Worm (Caenorhabditis elegans): Measurements from ENCODE around the gene C31H2.14.

DNA sequence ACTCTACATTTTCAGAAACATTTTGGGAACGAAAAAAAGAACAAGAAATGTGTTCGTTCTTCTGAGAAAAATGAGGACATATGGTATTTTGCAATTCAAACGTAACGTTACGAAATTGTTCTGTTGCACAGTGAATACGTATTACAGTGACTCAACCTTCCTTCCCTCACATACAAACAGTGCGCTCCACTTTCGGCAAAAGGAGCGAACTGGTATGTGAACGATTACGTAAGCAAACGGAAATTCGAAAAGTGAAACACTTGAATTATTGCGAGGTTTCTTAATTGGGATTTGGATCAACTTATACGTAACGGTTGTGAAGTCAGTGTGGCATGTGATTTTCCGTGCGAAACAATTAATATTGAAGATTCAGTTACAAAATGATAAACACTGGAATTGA is 27.2 kb upstream of the C31H2.14 start:
- TF ChIP-seq flt-1 (GFP tag; IDR thresholded peaks at IDR 0.05) (no peak), tra-4 (tag; optimal IDR thresholded peaks at IDR 0.05) (no peak), ama-1 (optimal IDR thresholded peaks at IDR 0.05) (no peak), hmg-4 (GFP tag; optimal IDR thresholded peaks at IDR 0.05) (no peak), hnd-1 (tag; optimal IDR thresholded peaks at IDR 0.05) (no peak), ceh-36 (tag; optimal IDR thresholded peaks at IDR 0.05) (no peak), ets-7 (tag; optimal IDR thresholded peaks at IDR 0.05) (no peak), B0310.2 (tag; optimal IDR thresholded peaks at IDR 0.05) (no peak), hmbx-1 (tag; optimal IDR thresholded peaks at IDR 0.05) (no peak), sea-1 (GFP tag; conservative IDR thresholded peaks at IDR 0.05) (no peak), scrt-1 (GFP tag; IDR thresholded peaks at IDR 0.05) (no peak), aly-1 (tag; optimal IDR thresholded peaks at IDR 0.05) (no peak), ceh-13 (GFP tag; optimal IDR thresholded peaks at IDR 0.05) (no peak)
